Worm (Caenorhabditis elegans) whole organism, L1 larva: ENCODE data around the gene sea-2.

Experiments
- C16A3.4 ChIP-seq: fragments of 150-350 bp; optimal IDR thresholded peaks from 2 replicates; lab custom pipeline; 2014; ENCODE audit warnings: missing biosample characterization, missing genetic modification characterization
- aha-1 ChIP-seq: fragments of 150-350 bp; optimal IDR thresholded peaks from 2 replicates; lab custom pipeline; 2014; ENCODE audit warnings: missing biosample characterization, missing genetic modification characterization
- aly-2 ChIP-seq: fragments of 150-350 bp; optimal IDR thresholded peaks from 2 replicates; lab custom pipeline; 2014; ENCODE audit warnings: missing biosample characterization, missing genetic modification characterization
- ceh-63 ChIP-seq: fragments of 200-800 bp; sonication (Bioruptor generic); optimal IDR thresholded peaks from 2 replicates; lab custom pipeline; 2018; ENCODE audit warnings: mild to moderate bottlenecking, missing genetic modification characterization, missing compliant biosample characterization
- ceh-90 ChIP-seq: sonication (generic microtip); optimal IDR thresholded peaks from 2 replicates; lab custom pipeline; 2016; ENCODE audit warnings: missing genetic modification characterization, missing compliant biosample characterization
- dpl-1 ChIP-seq, 3 experiments: fragments of 150-350 bp in 2 of 3; sonication (generic microtip) in 1 of 3; optimal IDR thresholded peaks; 2 replicates each; lab custom pipeline; 2014 to 2017; ENCODE audit warnings: missing biosample characterization in 3 of 3, missing genetic modification characterization in 3 of 3, missing genetic modification reagents in 3 of 3
- efl-3 ChIP-seq: fragments of 200-800 bp; sonication (Bioruptor generic); optimal IDR thresholded peaks from 2 replicates; lab custom pipeline; 2018; ENCODE audit warnings: mild to moderate bottlenecking, missing genetic modification characterization, missing compliant biosample characterization
- elt-2 ChIP-seq: sonication (generic microtip); optimal IDR thresholded peaks from 2 replicates; lab custom pipeline; 2016; ENCODE audit warnings: missing genetic modification characterization, mild to moderate bottlenecking, inconsistent platforms, missing compliant biosample characterization, missing genetic modification reagents
- fkh-10 ChIP-seq: sonication (generic microtip); optimal IDR thresholded peaks from 2 replicates; lab custom pipeline; 2017; ENCODE audit warnings: missing biosample characterization, missing genetic modification reagents, missing genetic modification characterization
- fkh-8 ChIP-seq: sonication (generic microtip); optimal IDR thresholded peaks from 2 replicates; lab custom pipeline; 2016; ENCODE audit warnings: mild to moderate bottlenecking, missing genetic modification characterization, missing compliant biosample characterization
- fos-1 ChIP-seq: fragments of 150-350 bp; optimal IDR thresholded peaks from 2 replicates; lab custom pipeline; 2014; ENCODE audit warnings: missing biosample characterization, missing genetic modification characterization
- grh-1 ChIP-seq: fragments of 200-800 bp; sonication (Bioruptor generic); IDR thresholded peaks from 2 replicates; pipeline ENCODE4 v1.3.6; 2022; ENCODE audit warnings: missing genetic modification reagents, missing genetic modification characterization, missing compliant biosample characterization
- hlh-17 ChIP-seq: fragments of 200-800 bp; sonication (Bioruptor generic); optimal IDR thresholded peaks from 2 replicates; lab custom pipeline; 2018; ENCODE audit warnings: missing genetic modification characterization, mild to moderate bottlenecking, missing compliant biosample characterization, moderate library complexity, borderline replicate concordance
- jun-1 ChIP-seq: fragments of 150-350 bp; optimal IDR thresholded peaks from 2 replicates; lab custom pipeline; 2014; ENCODE audit warnings: missing biosample characterization, missing genetic modification reagents, missing genetic modification characterization
- lin-14 ChIP-seq: fragments of 200-800 bp; sonication (Bioruptor generic); optimal IDR thresholded peaks from 2 replicates; lab custom pipeline; 2018; ENCODE audit warnings: mild to moderate bottlenecking, missing genetic modification characterization, moderate library complexity, missing compliant biosample characterization
- lin-39 ChIP-seq: fragments of 150-350 bp; optimal IDR thresholded peaks from 2 replicates; lab custom pipeline; 2014; ENCODE audit warnings: missing biosample characterization, missing genetic modification reagents, missing genetic modification characterization
- lir-3 ChIP-seq: sonication (generic microtip); optimal IDR thresholded peaks from 2 replicates; lab custom pipeline; 2016; ENCODE audit warnings: mild to moderate bottlenecking, missing genetic modification characterization, moderate library complexity, missing compliant biosample characterization; ENCODE audit not compliant: poor library complexity
- mdl-1 ChIP-seq, 2 experiments: fragments of 150-350 bp; optimal IDR thresholded peaks; 2 replicates each; lab custom pipeline; 2014 to 2017; ENCODE audit warnings: missing biosample characterization in 2 of 2, missing genetic modification characterization in 2 of 2, inconsistent platforms in 1 of 2
- mep-1 ChIP-seq: fragments of 150-350 bp; optimal IDR thresholded peaks from 2 replicates; lab custom pipeline; 2014; ENCODE audit warnings: missing biosample characterization, missing genetic modification characterization
- nhr-11 ChIP-seq: fragments of 150-350 bp; optimal IDR thresholded peaks from 2 replicates; lab custom pipeline; 2014; ENCODE audit warnings: missing biosample characterization, missing genetic modification characterization
- nhr-12 ChIP-seq: sonication (generic microtip); optimal IDR thresholded peaks from 2 replicates; lab custom pipeline; 2017; ENCODE audit warnings: missing biosample characterization, missing genetic modification characterization
- nhr-28 ChIP-seq: fragments of 150-350 bp; optimal IDR thresholded peaks from 2 replicates; lab custom pipeline; 2014; ENCODE audit warnings: missing biosample characterization, missing genetic modification characterization
- nhr-47 ChIP-seq: sonication (generic microtip); optimal IDR thresholded peaks from 2 replicates; lab custom pipeline; 2016; ENCODE audit warnings: mild to moderate bottlenecking, missing genetic modification characterization, moderate library complexity, missing compliant biosample characterization
- nhr-76 ChIP-seq: sonication (generic microtip); optimal IDR thresholded peaks from 2 replicates; lab custom pipeline; 2017; ENCODE audit warnings: missing biosample characterization, missing genetic modification characterization
- nhr-84 ChIP-seq: sonication (generic microtip); optimal IDR thresholded peaks from 2 replicates; lab custom pipeline; 2017; ENCODE audit warnings: missing biosample characterization, missing genetic modification characterization
- pqm-1 ChIP-seq: sonication (generic microtip); optimal IDR thresholded peaks from 3 replicates; lab custom pipeline; 2017; ENCODE audit warnings: missing biosample characterization, missing genetic modification characterization
- rnt-1 ChIP-seq: sonication (generic microtip); optimal IDR thresholded peaks from 2 replicates; lab custom pipeline; 2016; ENCODE audit warnings: mild to moderate bottlenecking, missing genetic modification characterization, moderate library complexity, missing compliant biosample characterization
- skn-1 ChIP-seq: fragments of 150-350 bp; optimal IDR thresholded peaks from 2 replicates; lab custom pipeline; 2014; ENCODE audit warnings: missing biosample characterization, missing genetic modification characterization
- sptf-1 ChIP-seq: fragments of 150-350 bp; optimal IDR thresholded peaks from 2 replicates; lab custom pipeline; 2014; ENCODE audit warnings: missing biosample characterization, missing genetic modification characterization
- sup-37 ChIP-seq: fragments of 200-800 bp; sonication (Bioruptor generic); optimal IDR thresholded peaks from 2 replicates; lab custom pipeline; 2018; ENCODE audit warnings: mild to moderate bottlenecking, missing genetic modification characterization, missing compliant biosample characterization
- swsn-7 ChIP-seq: sonication (generic microtip); optimal IDR thresholded peaks from 2 replicates; lab custom pipeline; 2016; ENCODE audit warnings: missing genetic modification characterization, missing compliant biosample characterization
- tbx-2 ChIP-seq: sonication (generic microtip); optimal IDR thresholded peaks from 2 replicates; lab custom pipeline; 2016; ENCODE audit warnings: missing genetic modification characterization, missing compliant biosample characterization
- unc-130 ChIP-seq: fragments of 150-350 bp; optimal IDR thresholded peaks from 2 replicates; lab custom pipeline; 2017; ENCODE audit warnings: missing biosample characterization, missing genetic modification characterization, inconsistent platforms
- unc-30 ChIP-seq: sonication (generic microtip); optimal IDR thresholded peaks from 2 replicates; lab custom pipeline; 2017; ENCODE audit warnings: missing biosample characterization, missing genetic modification characterization
- unc-62 ChIP-seq: fragments of 150-350 bp; optimal IDR thresholded peaks from 2 replicates; lab custom pipeline; 2014; ENCODE audit warnings: missing biosample characterization, missing genetic modification reagents, missing genetic modification characterization
- unc-86 ChIP-seq: sonication (generic microtip); optimal IDR thresholded peaks from 2 replicates; lab custom pipeline; 2016; ENCODE audit warnings: missing genetic modification characterization, missing compliant biosample characterization
- unc-98 ChIP-seq: fragments of 200-800 bp; sonication (Bioruptor generic); IDR thresholded peaks from 2 replicates; pipeline ENCODE4 v1.3.6; 2022; ENCODE audit warnings: missing genetic modification characterization, missing compliant biosample characterization
- zip-4 ChIP-seq: fragments of 200-800 bp; sonication (Bioruptor generic); optimal IDR thresholded peaks from 2 replicates; lab custom pipeline; 2018; ENCODE audit warnings: mild to moderate bottlenecking, missing genetic modification characterization, moderate library complexity, missing compliant biosample characterization
- ztf-11 ChIP-seq, 2 experiments: sonication (generic microtip); optimal IDR thresholded peaks; 2 replicates each; lab custom pipeline; 2016 to 2017; ENCODE audit warnings: missing genetic modification characterization in 2 of 2, missing biosample characterization in 1 of 2, missing compliant biosample characterization in 1 of 2

Gene sea-2

DNA sequence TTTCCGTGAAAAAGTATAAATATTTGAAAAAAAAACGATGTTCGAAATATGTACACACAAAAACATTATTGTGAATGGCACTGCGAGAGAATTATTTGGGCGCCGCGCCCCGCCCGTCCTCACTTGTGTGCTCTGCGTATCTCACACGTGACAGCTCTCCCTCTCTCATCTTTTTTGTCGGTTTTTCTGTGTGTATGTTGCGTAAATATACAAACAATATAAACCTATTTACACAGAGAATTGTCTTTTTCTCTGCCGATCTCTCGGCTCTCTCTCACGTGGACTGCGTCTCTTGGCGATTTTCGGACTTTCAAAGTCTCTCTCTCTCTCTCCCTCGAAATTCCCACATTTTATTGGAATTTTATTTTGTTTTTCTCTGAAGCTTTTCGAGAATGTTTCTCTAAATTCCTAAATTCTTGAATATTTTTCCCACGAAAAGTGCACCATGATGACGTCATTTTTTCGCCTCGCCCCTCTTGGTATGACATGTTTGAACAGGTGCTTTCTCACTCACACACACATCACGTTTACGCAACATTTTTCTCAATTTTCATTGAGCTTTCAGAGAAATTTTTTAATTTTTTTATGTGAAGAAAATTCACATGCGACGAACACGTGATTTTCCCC is 8.6 kb downstream of the sea-2 start (continued):
- TF ChIP-seq nhr-76 (tag; lab: Kevin White, UChicago) (no peak), hlh-17 (no peak), aha-1 (tag; lab: Kevin White, UChicago) (no peak), aly-2 (tag; lab: Kevin White, UChicago) (no peak), C16A3.4 (peak; percentile 60), lir-3 (tag; lab: Kevin White, UChicago) (peak; percentile 66), grh-1 (GFP tag; lab: Robert Waterston, UW) (0 out of 2 replicates have a peak, but pooled peaks have one; percentile 29), unc-130 (tag; lab: Kevin White, UChicago) (peak; percentile 41), nhr-84 (tag; lab: Kevin White, UChicago) (no peak), lin-14 (GFP tag; lab: Kevin White, UChicago) (peak; percentile 97), mep-1 (tag; lab: Kevin White, UChicago) (peak; percentile 62), swsn-7 (tag; lab: Kevin White, UChicago) (peak; percentile 75), pqm-1 (tag; lab: Kevin White, UChicago) (no peak), fkh-10 (GFP tag; lab: Kevin White, UChicago) (no peak), unc-98 (GFP tag; lab: Robert Waterston, UW) (0 out of 2 replicates have a peak, but pooled peaks have one; percentile 20), elt-2 (tag; lab: Kevin White, UChicago) (peak; percentile 84), unc-62 (GFP tag; lab: Kevin White, UChicago) (no peak), nhr-11 (no peak), ceh-63 (GFP tag; lab: Kevin White, UChicago) (no peak), unc-30 (tag; lab: Kevin White, UChicago) (no peak), nhr-12 (tag; lab: Kevin White, UChicago) (no peak), rnt-1 (tag; lab: Kevin White, UChicago) (peak; percentile 57), mdl-1 (tag; optimal IDR thresholded peaks at IDR 0.05; lab: Kevin White, UChicago) (peak; percentile 68 to 87), fos-1 (tag; lab: Kevin White, UChicago) (peak; percentile 17), sup-37 (GFP tag; lab: Kevin White, UChicago) (peak; percentile 60), lin-39 (tag; lab: Kevin White, UChicago) (no peak), tbx-2 (tag; lab: Kevin White, UChicago) (peak; percentile 82), ceh-90 (no peak), dpl-1 (GFP tag; optimal IDR thresholded peaks at IDR 0.05; lab: Kevin White, UChicago) (peak; percentile 11 to 56 (median 52)), sptf-1 (tag; lab: Kevin White, UChicago) (no peak), jun-1 (tag; lab: Kevin White, UChicago) (peak; percentile 73), fkh-8 (tag; lab: Kevin White, UChicago) (peak; percentile 79), nhr-28 (tag; lab: Kevin White, UChicago) (no peak)

DNA sequence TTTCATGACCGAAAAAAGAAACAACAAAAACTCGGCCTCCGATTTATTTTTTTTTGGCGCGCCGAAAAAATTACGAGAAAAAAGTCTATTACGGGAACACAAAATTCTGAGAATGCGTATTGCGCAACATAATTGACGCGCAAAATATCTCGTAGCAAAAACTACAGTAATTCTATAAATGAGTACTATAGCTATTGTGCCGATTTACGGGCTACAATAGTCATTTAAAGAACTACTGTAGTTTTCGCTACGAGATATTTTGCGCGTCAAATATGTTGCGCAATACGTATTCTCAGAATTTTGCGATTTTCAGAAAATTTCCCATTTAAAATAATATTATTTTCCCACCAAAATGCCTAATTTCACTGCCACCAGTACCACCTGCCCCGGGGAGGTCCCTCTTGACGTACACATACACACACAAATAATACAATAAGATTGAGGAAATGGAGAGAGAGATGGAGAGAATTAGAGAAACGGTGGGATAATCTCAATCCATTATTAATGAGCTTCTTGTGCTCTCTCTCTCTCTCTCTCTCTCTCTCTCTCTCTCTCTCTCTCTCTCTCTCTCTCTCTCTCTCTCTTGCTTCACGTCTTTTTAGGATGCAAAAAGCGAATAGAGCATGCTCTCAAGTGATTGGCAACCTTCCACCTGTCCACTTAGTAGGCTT is 9.4 kb downstream of the sea-2 start:
- no peak for TF ChIP-seq efl-3 (GFP tag; lab: Kevin White, UChicago)
- peak; percentile 35 for TF ChIP-seq unc-86
- TF ChIP-seq zip-4 (GFP tag; lab: Kevin White, UChicago) = no peak
- no peak for TF ChIP-seq pqm-1 (tag; lab: Kevin White, UChicago)
- no peak for TF ChIP-seq ceh-90
- no peak for TF ChIP-seq nhr-47
- no peak for TF ChIP-seq nhr-76 (tag; lab: Kevin White, UChicago)
- no peak for TF ChIP-seq grh-1 (GFP tag; lab: Robert Waterston, UW)
- TF ChIP-seq unc-30 (tag; lab: Kevin White, UChicago) = no peak
- no peak for TF ChIP-seq skn-1
- TF ChIP-seq ztf-11 (tag; optimal IDR thresholded peaks at IDR 0.05; lab: Kevin White, UChicago) = no peak
- TF ChIP-seq lin-14 (GFP tag; lab: Kevin White, UChicago) = peak; percentile 60
